Fruit fly (Drosophila melanogaster): ENCODE results near the gene CG4678.

DNA sequence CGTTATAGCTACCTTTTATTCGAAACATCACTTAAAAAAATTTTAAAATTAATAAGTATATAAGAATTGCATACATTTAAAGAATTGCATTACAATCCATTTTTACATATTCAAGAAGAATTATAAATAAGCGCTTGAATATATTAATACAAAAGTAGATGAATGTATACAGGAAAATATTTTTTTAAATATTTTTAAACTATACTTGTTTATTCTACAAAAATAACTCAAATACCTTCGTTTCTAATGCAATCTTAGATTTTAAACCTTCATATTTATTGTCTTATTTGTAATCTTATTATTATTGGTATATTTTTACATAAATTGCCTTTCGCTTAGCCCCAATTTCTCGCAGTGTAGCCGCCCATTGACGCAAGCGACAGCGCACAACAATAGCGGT is 18.8 kb upstream of the CG4678 start:
- TF ChIP-seq woc (GFP tag; optimal IDR thresholded peaks at IDR 0.05) (no peak), Dif (GFP tag; optimal IDR thresholded peaks at IDR 0.05; ENCODE audit: partially characterized antibody) (no peak), CG32264 (GFP tag; optimal IDR thresholded peaks at IDR 0.05) (no peak), Hr78 (GFP tag; optimal IDR thresholded peaks at IDR 0.05) (no peak), CrebA (GFP tag; optimal IDR thresholded peaks at IDR 0.05; ENCODE audit: borderline replicate concordance) (no peak), usp (GFP tag; optimal IDR thresholded peaks at IDR 0.05) (no peak), Hnf4 (GFP tag; optimal IDR thresholded peaks at IDR 0.05) (no peak)

Data from whole organism, wandering third instar larva.